Fruit fly (Drosophila melanogaster): ENCODE results near the gene CG13398.

Gene CG13398

DNA sequence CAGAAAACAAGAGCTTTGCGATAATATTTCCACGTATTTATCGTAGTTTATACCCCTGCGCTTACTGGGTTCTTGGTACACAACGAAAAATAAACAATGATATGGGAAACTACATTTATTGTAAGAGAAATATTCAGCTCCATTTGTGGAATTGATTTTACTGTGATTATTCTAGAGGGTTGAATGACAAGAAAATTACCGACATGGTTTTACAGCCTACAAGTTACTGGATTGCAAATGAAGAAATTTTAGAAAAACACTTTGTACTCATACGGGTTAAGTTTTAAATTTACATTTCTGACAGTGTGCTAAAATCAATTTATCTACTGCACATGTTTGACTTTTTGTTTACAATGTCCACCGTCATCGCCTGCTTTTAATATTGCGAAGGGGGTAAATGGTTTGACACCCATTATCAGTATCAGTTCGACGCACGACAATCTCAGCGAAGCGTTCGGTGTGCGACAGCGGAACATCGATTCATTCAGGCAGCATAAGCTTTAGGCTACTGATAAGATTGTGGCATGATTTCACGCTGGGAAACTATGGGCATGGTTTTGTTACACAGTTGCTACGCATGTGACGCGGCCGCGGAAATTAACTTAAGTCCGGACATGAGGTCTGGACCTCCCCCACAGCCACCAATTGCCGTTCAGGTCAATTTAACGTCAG is 46.9 kb upstream of the CG13398 start (continued):
- peak; percentile 23 for TF ChIP-seq HmgZ (tag; optimal IDR thresholded peaks at IDR 0.05)
- TF ChIP-seq Max (GFP tag; optimal IDR thresholded peaks at IDR 0.05): peak; percentile 14
- peak; percentile 38; the same call in 1 of the 2 replicates for TF ChIP-seq Adf1 (GFP tag; IDR thresholded peaks at IDR 0.05)
- no peak for TF ChIP-seq prd (optimal IDR thresholded peaks at IDR 0.05)
- 0 out of 3 replicates have a peak, but pooled peaks have one; percentile 18 for TF ChIP-seq prd (GFP tag; IDR thresholded peaks at IDR 0.05)
- no peak for TF ChIP-seq pan (optimal IDR thresholded peaks at IDR 0.05)
- TF ChIP-seq pan (GFP tag; optimal IDR thresholded peaks at IDR 0.05 in 1 of 2, IDR thresholded peaks at IDR 0.05 in 1 of 2): peak in 1 of 2 experiments; percentile 46
- TF ChIP-seq gro (GFP tag; optimal IDR thresholded peaks at IDR 0.05): no peak
- TF ChIP-seq CG12155 (GFP tag; optimal IDR thresholded peaks at IDR 0.05): peak; percentile 6
- no peak for TF ChIP-seq Aef1 (GFP tag; IDR thresholded peaks at IDR 0.05)
- TF ChIP-seq phol (tag; optimal IDR thresholded peaks at IDR 0.05): peak; percentile 42
- TF ChIP-seq dysf (GFP tag; IDR thresholded peaks at IDR 0.05): peak; percentile 43; the same call in 1 of the 3 replicates
- TF ChIP-seq HLH3B (GFP tag; IDR thresholded peaks at IDR 0.05): peak; percentile 24; the same call in 1 of the 2 replicates
- TF ChIP-seq GATAe (GFP tag; conservative IDR thresholded peaks at IDR 0.05): peak; percentile 61
- peak; percentile 16 for TF ChIP-seq CG8359 (GFP tag; optimal IDR thresholded peaks at IDR 0.05; ENCODE audit: borderline replicate concordance)
- TF ChIP-seq CG34376 (GFP tag; optimal IDR thresholded peaks at IDR 0.05): peak; percentile 85
- peak; percentile 64 for TF ChIP-seq gem (tag; optimal IDR thresholded peaks at IDR 0.05)
- TF ChIP-seq esg (GFP tag; conservative IDR thresholded peaks at IDR 0.05): no peak
- TF ChIP-seq CG2889 (GFP tag; IDR thresholded peaks at IDR 0.05): no peak
- peak; percentile 47 for TF ChIP-seq CG7839 (tag; optimal IDR thresholded peaks at IDR 0.05)
- peak; percentile 57 for TF ChIP-seq PHDP (tag; optimal IDR thresholded peaks at IDR 0.05)
- TF ChIP-seq Atf3 (GFP tag; optimal IDR thresholded peaks at IDR 0.05): no peak
- TF ChIP-seq CG17328 (GFP tag; IDR thresholded peaks at IDR 0.05): 0 out of 2 replicates have a peak, but pooled peaks have one; percentile 17
- TF ChIP-seq sens (GFP tag): peak; percentile 72
- no peak for TF ChIP-seq H2.0 (GFP tag; IDR thresholded peaks at IDR 0.05)
- peak; percentile 11 for TF ChIP-seq D19B (GFP tag; optimal IDR thresholded peaks at IDR 0.05)
- TF ChIP-seq nerfin-1 (tag; optimal IDR thresholded peaks at IDR 0.05): peak; percentile 16
- TF ChIP-seq vvl (GFP tag; IDR thresholded peaks at IDR 0.05): peak; percentile 28; the same call in 1 of the 2 replicates
- peak; percentile 5 for TF ChIP-seq CG7556 (GFP tag; optimal IDR thresholded peaks at IDR 0.05)
- TF ChIP-seq CG18599 (GFP tag; optimal IDR thresholded peaks at IDR 0.05): peak; percentile 42
- peak; percentile 71 for TF ChIP-seq lab (GFP tag; optimal IDR thresholded peaks at IDR 0.05)
- peak; percentile 44 for TF ChIP-seq Oli (tag; optimal IDR thresholded peaks at IDR 0.05)
- TF ChIP-seq p53 (GFP tag; optimal IDR thresholded peaks at IDR 0.05): no peak
- TF ChIP-seq nmo (GFP tag; optimal IDR thresholded peaks at IDR 0.05): peak; percentile 19
- TF ChIP-seq CG7928 (GFP tag; optimal IDR thresholded peaks at IDR 0.05): no peak
- peak; percentile 0 for TF ChIP-seq CG15696 (tag; optimal IDR thresholded peaks at IDR 0.05)
- peak; percentile 1 to 30 for TF ChIP-seq chif (GFP tag; optimal IDR thresholded peaks at IDR 0.05)
- peak; percentile 13 for TF ChIP-seq fd3F (GFP tag; optimal IDR thresholded peaks at IDR 0.05)
- peak in 1 of 2 experiments; percentile 18 for TF ChIP-seq Hr51 (GFP tag; optimal IDR thresholded peaks at IDR 0.05)
- peak; percentile 27; the same call in 1 of the 2 replicates for TF ChIP-seq sens-2 (GFP tag; IDR thresholded peaks at IDR 0.05)
- no peak for TF ChIP-seq CG10654 (GFP tag; optimal IDR thresholded peaks at IDR 0.05)
- no peak for TF ChIP-seq CG31365 (tag; optimal IDR thresholded peaks at IDR 0.05)
- peak; percentile 81 for TF ChIP-seq Med (GFP tag)
- TF ChIP-seq CG31224 (GFP tag; IDR thresholded peaks at IDR 0.05): no peak
- no peak for TF ChIP-seq CG8290 (GFP tag; optimal IDR thresholded peaks at IDR 0.05)
- peak in 1 of 2 experiments; percentile 6 for TF ChIP-seq CG8290 (tag; optimal IDR thresholded peaks at IDR 0.05)
- TF ChIP-seq cas (GFP tag; IDR thresholded peaks at IDR 0.05): no peak
- TF ChIP-seq CG17361 (GFP tag; IDR thresholded peaks at IDR 0.05): peak; percentile 43; the same call in 1 of the 3 replicates
- peak; percentile 39 for TF ChIP-seq lilli (GFP tag; optimal IDR thresholded peaks at IDR 0.05)
- no peak for TF ChIP-seq CG17802 (tag; optimal IDR thresholded peaks at IDR 0.05)

Data from whole organism, embryonic.